Worm (Caenorhabditis elegans): ENCODE results near the gene F39C12.1.

- TF ChIP-seq T26A8.4 (GFP tag; IDR thresholded peaks at IDR 0.05) (no peak), fkh-10 (GFP tag; optimal IDR thresholded peaks at IDR 0.05) (no peak), nhr-111 (GFP tag; optimal IDR thresholded peaks at IDR 0.05) (no peak), unc-39 (tag; optimal IDR thresholded peaks at IDR 0.05) (no peak)
Measured at ce11 chrX:4790614-4791013, 62.4 kb downstream of the F39C12.1 start.

Data from whole organism, L4 larva.